Worm (Caenorhabditis elegans) whole organism, young adult: ENCODE results near the gene T24A6.20.

Experiments used
- B0261.1 ChIP-seq: sonication (generic microtip); optimal IDR thresholded peaks from 2 replicates; lab custom pipeline; 2016; ENCODE audit warnings: mild to moderate bottlenecking, missing genetic modification characterization, moderate library complexity, missing compliant biosample characterization
- B0336.3 ChIP-seq: fragments of 200-800 bp; sonication (Bioruptor generic); IDR thresholded peaks from 2 replicates; pipeline ENCODE4 v1.3.6; 2022; ENCODE audit warnings: missing genetic modification characterization, missing compliant biosample characterization
- D2030.7 ChIP-seq: fragments of 200-800 bp; sonication (Bioruptor generic); IDR thresholded peaks from 2 replicates; pipeline ENCODE4 v1.3.6; 2022; ENCODE audit warnings: missing genetic modification reagents, missing genetic modification characterization, missing compliant biosample characterization
- F52B5.7 ChIP-seq: sonication (generic microtip); optimal IDR thresholded peaks from 2 replicates; lab custom pipeline; 2016; ENCODE audit warnings: mild to moderate bottlenecking, missing genetic modification characterization, missing compliant biosample characterization
- chd-7 ChIP-seq: sonication (generic microtip); optimal IDR thresholded peaks from 2 replicates; lab custom pipeline; 2016; ENCODE audit warnings: mild to moderate bottlenecking, missing genetic modification characterization, moderate library complexity, missing compliant biosample characterization
- ets-4 ChIP-seq: fragments of 200-800 bp; sonication (Bioruptor generic); optimal IDR thresholded peaks from 2 replicates; lab custom pipeline; 2018; ENCODE audit warnings: mild to moderate bottlenecking, missing genetic modification characterization, missing compliant biosample characterization
- gei-17 ChIP-seq: fragments of 200-800 bp; sonication (Bioruptor generic); optimal IDR thresholded peaks from 2 replicates; lab custom pipeline; 2018; ENCODE audit warnings: mild to moderate bottlenecking, missing genetic modification characterization, missing compliant biosample characterization
- him-1 ChIP-seq: sonication (generic microtip); optimal IDR thresholded peaks from 2 replicates; lab custom pipeline; 2016; ENCODE audit warnings: missing genotype, missing genetic modification reagents, missing genetic modification characterization, missing compliant biosample characterization
- snpc-4 ChIP-seq, 5 experiments: fragments of 150-350 bp in 1 of 5; sonication (generic microtip) in 4 of 5; optimal IDR thresholded peaks; 2 replicates each; lab custom pipeline; 2014 to 2018; ENCODE audit warnings: missing genetic modification characterization in 5 of 5, missing biosample characterization in 3 of 5, antibody characterized with exemption in 2 of 5, mild to moderate bottlenecking in 2 of 5, missing compliant biosample characterization in 2 of 5, missing genotype in 2 of 5, moderate library complexity in 2 of 5, missing genetic modification reagents in 1 of 5
- tbp1 ChIP-seq: fragments of 200-800 bp; sonication (Bioruptor generic); optimal IDR thresholded peaks from 2 replicates; lab custom pipeline; 2018; ENCODE audit warnings: mild to moderate bottlenecking, missing genetic modification characterization, missing compliant biosample characterization
- zim-3 ChIP-seq: sonication (generic microtip); optimal IDR thresholded peaks from 2 replicates; lab custom pipeline; 2017; ENCODE audit warnings: mild to moderate bottlenecking, missing genetic modification characterization, moderate library complexity, missing compliant biosample characterization
- ztf-18 ChIP-seq: sonication (generic microtip); optimal IDR thresholded peaks from 2 replicates; lab custom pipeline; 2016; ENCODE audit warnings: missing genotype, mild to moderate bottlenecking, missing genetic modification characterization, missing compliant biosample characterization

DNA sequence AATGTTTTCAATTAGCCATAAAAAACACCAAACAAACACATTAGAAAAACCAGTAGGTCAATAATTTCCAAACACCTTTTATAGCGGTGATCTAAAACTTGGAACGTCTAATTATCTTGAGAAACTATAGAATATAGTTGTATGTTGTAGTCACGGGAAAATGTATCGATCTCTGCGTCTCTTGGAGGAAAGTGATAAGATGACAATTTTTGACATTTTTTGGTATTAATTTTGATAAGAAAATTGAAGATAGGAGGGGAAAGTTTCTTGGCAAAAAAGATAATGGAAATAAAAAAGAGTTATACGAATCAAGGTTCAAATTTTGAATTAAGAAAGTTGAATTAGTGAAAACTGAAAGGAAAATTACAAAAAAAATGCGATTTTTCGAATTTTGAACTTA, 47.2 kb upstream of the T24A6.20 start:
- TF ChIP-seq B0261.1 (tag; lab: Kevin White, UChicago) (no peak), tbp1 (GFP tag; lab: Kevin White, UChicago) (peak; percentile 21), snpc-4 (GFP tag; optimal IDR thresholded peaks at IDR 0.05; lab: Kevin White, UChicago) (no peak), snpc-4 (tag; optimal IDR thresholded peaks at IDR 0.05; lab: Kevin White, UChicago) (no peak), gei-17 (no peak), ets-4 (GFP tag; lab: Kevin White, UChicago) (no peak), F52B5.7 (no peak), zim-3 (tag; lab: Kevin White, UChicago) (no peak), him-1 (tag; lab: Kevin White, UChicago) (no peak), B0336.3 (no peak), chd-7 (no peak), ztf-18 (tag; lab: Kevin White, UChicago) (no peak), D2030.7 (GFP tag; lab: Robert Waterston, UW) (no peak)
